Fruit fly (Drosophila melanogaster) whole organism, embryonic: ENCODE results near the gene CG10298.

Experiments
- Bdp1 ChIP-seq: fragments of 200-800 bp; sonication (Bioruptor generic); optimal IDR thresholded peaks from 3 replicates; lab custom pipeline; 2016; ENCODE audit warnings: missing biosample characterization, missing genetic modification characterization
- CG11504 ChIP-seq: fragments of 200-800 bp; sonication (Bioruptor generic); optimal IDR thresholded peaks from 3 replicates; lab custom pipeline; 2019; ENCODE audit warnings: missing biosample characterization, mild to moderate bottlenecking, missing genetic modification characterization, moderate library complexity
- CG11560 ChIP-seq: fragments of 200-800 bp; sonication (Bioruptor generic); IDR thresholded peaks from 3 replicates; pipeline ENCODE4 v1.3.6; 2022; ENCODE audit warnings: missing biosample characterization, missing genetic modification characterization
- CG12659 ChIP-seq: fragments of 200-800 bp; sonication (Bioruptor generic); optimal IDR thresholded peaks from 3 replicates; lab custom pipeline; 2017; ENCODE audit warnings: mild to moderate bottlenecking, missing biosample characterization, missing genetic modification reagents, missing genetic modification characterization
- CG14441 ChIP-seq: fragments of 200-800 bp; sonication (Bioruptor generic); IDR thresholded peaks from 2 replicates; pipeline ENCODE4 v1.3.6; 2022; ENCODE audit warnings: missing biosample characterization, missing genetic modification characterization
- CG14860 ChIP-seq: fragments of 200-800 bp; sonication (Bioruptor generic); IDR thresholded peaks from 3 replicates; pipeline ENCODE4 v1.3.6; 2022; ENCODE audit warnings: missing biosample characterization, missing genetic modification characterization; ENCODE audit not compliant: partially characterized antibody
- CG15269 ChIP-seq: fragments of 200-800 bp; sonication (Bioruptor generic); optimal IDR thresholded peaks from 2 replicates; lab custom pipeline; 2018; ENCODE audit warnings: missing biosample characterization, mild to moderate bottlenecking, missing genetic modification characterization, moderate library complexity
- CG15514 ChIP-seq: fragments of 200-800 bp; sonication (Bioruptor generic); optimal IDR thresholded peaks from 3 replicates; lab custom pipeline; 2017; ENCODE audit warnings: missing biosample characterization, missing genetic modification characterization, mild to moderate bottlenecking, moderate library complexity, missing genetic modification reagents
- CG1603 ChIP-seq: fragments of 200-800 bp; sonication (Bioruptor generic); optimal IDR thresholded peaks from 2 replicates; lab custom pipeline; 2019; ENCODE audit warnings: missing biosample characterization, mild to moderate bottlenecking, missing genetic modification characterization, moderate library complexity
- CG1647 ChIP-seq: fragments of 200-800 bp; sonication (Bioruptor generic); optimal IDR thresholded peaks from 3 replicates; lab custom pipeline; 2016; ENCODE audit warnings: missing biosample characterization, missing genetic modification characterization
- CG16779 ChIP-seq: fragments of 200-800 bp; sonication (Bioruptor generic); IDR thresholded peaks from 2 replicates; pipeline ENCODE4 v1.3.6; 2022; ENCODE audit warnings: missing biosample characterization, missing genetic modification characterization
- CG16863 ChIP-seq: fragments of 200-800 bp; sonication (Bioruptor generic); optimal IDR thresholded peaks from 3 replicates; lab custom pipeline; 2016; ENCODE audit warnings: missing biosample characterization, missing genetic modification characterization
- CG17802 ChIP-seq: fragments of 200-800 bp; sonication (Bioruptor generic); optimal IDR thresholded peaks from 2 replicates; lab custom pipeline; 2018; ENCODE audit warnings: missing biosample characterization, mild to moderate bottlenecking, missing genetic modification characterization, moderate library complexity
- CG2889 ChIP-seq: fragments of 200-800 bp; sonication (Bioruptor generic); IDR thresholded peaks from 3 replicates; pipeline ENCODE4 v1.3.6; 2022; ENCODE audit warnings: missing biosample characterization, missing genetic modification characterization
- CG31388 ChIP-seq: fragments of 200-800 bp; sonication (Bioruptor generic); optimal IDR thresholded peaks from 2 replicates; lab custom pipeline; 2016; ENCODE audit warnings: missing biosample characterization, missing genetic modification characterization
- CG3726 ChIP-seq: fragments of 200-800 bp; sonication (Bioruptor generic); IDR thresholded peaks from 3 replicates; pipeline ENCODE4, ENCODE4 v1.3.6; 2022; ENCODE audit warnings: missing biosample characterization, missing genetic modification characterization
- CG4617 ChIP-seq: fragments of 200-800 bp; sonication (Bioruptor generic); optimal IDR thresholded peaks from 3 replicates; lab custom pipeline; 2016; ENCODE audit warnings: missing biosample characterization, missing genetic modification characterization, borderline replicate concordance
- CG6689 ChIP-seq: fragments of 200-800 bp; sonication (Bioruptor generic); IDR thresholded peaks from 2 replicates; pipeline ENCODE4 v1.3.6; 2022; ENCODE audit warnings: missing biosample characterization, missing genetic modification characterization
- CG7928 ChIP-seq: fragments of 200-800 bp; sonication (Bioruptor generic); optimal IDR thresholded peaks from 2 replicates; lab custom pipeline; 2017; ENCODE audit warnings: missing biosample characterization, mild to moderate bottlenecking, missing genetic modification characterization
- CG8478 ChIP-seq: fragments of >200 bp; optimal IDR thresholded peaks from 2 replicates; lab custom pipeline; 2018
- CG8765 ChIP-seq: fragments of 200-800 bp; sonication (Bioruptor generic); IDR thresholded peaks from 2 replicates; pipeline ENCODE4 v1.3.6; 2022; ENCODE audit warnings: missing biosample characterization, missing genetic modification characterization
- CG8944 ChIP-seq: fragments of 200-800 bp; sonication (Bioruptor generic); optimal IDR thresholded peaks from 3 replicates; lab custom pipeline; 2016; ENCODE audit warnings: missing biosample characterization, missing genetic modification characterization
- CG9437 ChIP-seq: fragments of 200-800 bp; sonication (Bioruptor generic); optimal IDR thresholded peaks from 2 replicates; lab custom pipeline; 2018; ENCODE audit warnings: missing biosample characterization, mild to moderate bottlenecking, missing genetic modification characterization
- Dll ChIP-seq: fragments of 200-800 bp; sonication (Bioruptor generic); IDR thresholded peaks from 4 replicates; pipeline ENCODE4 v1.3.6; 2022; ENCODE audit warnings: missing biosample characterization, missing genetic modification characterization; ENCODE audit not compliant: partially characterized antibody
- ERR ChIP-seq: fragments of 200-800 bp; sonication (Bioruptor generic); optimal IDR thresholded peaks from 2 replicates; lab custom pipeline; 2016; ENCODE audit warnings: missing biosample characterization, missing genetic modification characterization
- Eip74EF ChIP-seq, 2 experiments: fragments of 200-800 bp in 1 of 2; fragments of >200 bp in 1 of 2; sonication (Bioruptor generic) in 1 of 2; optimal IDR thresholded peaks; 2 replicates each; lab custom pipeline; 2017 to 2019; ENCODE audit warnings: missing biosample characterization in 2 of 2, missing genetic modification characterization in 2 of 2, mild to moderate bottlenecking in 1 of 2, moderate library complexity in 1 of 2
- Ets97D ChIP-seq: fragments of 200-800 bp; sonication (Bioruptor generic); optimal IDR thresholded peaks from 3 replicates; lab custom pipeline; 2016; ENCODE audit warnings: missing biosample characterization, missing genetic modification characterization
- H2.0 ChIP-seq: fragments of 200-800 bp; sonication (Bioruptor generic); IDR thresholded peaks from 2 replicates; pipeline ENCODE4 v1.3.6; 2022; ENCODE audit warnings: missing biosample characterization, missing genetic modification characterization
- HmgZ ChIP-seq: fragments of 200-800 bp; sonication (Bioruptor generic); optimal IDR thresholded peaks from 2 replicates; lab custom pipeline; 2018; ENCODE audit warnings: missing biosample characterization, mild to moderate bottlenecking, missing genetic modification characterization
- MBD-R2 ChIP-seq: fragments of 200-800 bp; sonication (Bioruptor generic); IDR thresholded peaks from 2 replicates; pipeline ENCODE4 v1.3.6; 2022; ENCODE audit warnings: missing biosample characterization, missing genetic modification characterization
- MESR4 ChIP-seq: fragments of 200-800 bp; sonication (Bioruptor generic); optimal IDR thresholded peaks from 2 replicates; lab custom pipeline; 2018; ENCODE audit warnings: missing biosample characterization, mild to moderate bottlenecking, missing genetic modification characterization, moderate library complexity
- Myb ChIP-seq: fragments of 200-800 bp; sonication (Bioruptor generic); optimal IDR thresholded peaks from 2 replicates; lab custom pipeline; 2016; ENCODE audit warnings: missing biosample characterization, missing genetic modification characterization
- NFAT ChIP-seq: fragments of 200-800 bp; sonication (Bioruptor generic); IDR thresholded peaks from 2 replicates; pipeline ENCODE4 v1.3.6; 2022; ENCODE audit warnings: missing biosample characterization, missing genetic modification characterization
- Opbp ChIP-seq: fragments of 200-800 bp; sonication (Bioruptor generic); IDR thresholded peaks from 3 replicates; pipeline ENCODE4 v1.3.6; 2022; ENCODE audit warnings: missing biosample characterization, missing genetic modification characterization; ENCODE audit not compliant: partially characterized antibody
- Xrp1 ChIP-seq: fragments of 200-800 bp; sonication (Bioruptor generic); IDR thresholded peaks from 2 replicates; pipeline ENCODE4 v1.3.6; 2022; ENCODE audit warnings: missing biosample characterization, missing genetic modification characterization
- crc ChIP-seq: fragments of 200-800 bp; sonication (Bioruptor generic); optimal IDR thresholded peaks from 2 replicates; lab custom pipeline; 2016; ENCODE audit warnings: missing biosample characterization, missing genetic modification characterization
- fd3F ChIP-seq: fragments of 200-800 bp; sonication (Bioruptor generic); optimal IDR thresholded peaks from 2 replicates; lab custom pipeline; 2018; ENCODE audit warnings: missing biosample characterization, mild to moderate bottlenecking, missing genetic modification characterization, moderate library complexity
- gsb-n ChIP-seq: fragments of 200-800 bp; sonication (Bioruptor generic); optimal IDR thresholded peaks from 3 replicates; lab custom pipeline; 2018; ENCODE audit warnings: missing biosample characterization, mild to moderate bottlenecking, missing genetic modification characterization
- kni ChIP-seq: fragments of 200-800 bp; sonication (Bioruptor generic); optimal IDR thresholded peaks from 3 replicates; lab custom pipeline; 2017; ENCODE audit warnings: mild to moderate bottlenecking, missing biosample characterization, missing genetic modification reagents, missing genetic modification characterization
- lbe ChIP-seq: fragments of 200-800 bp; sonication (Bioruptor generic); optimal IDR thresholded peaks from 2 replicates; lab custom pipeline; 2016; ENCODE audit warnings: missing biosample characterization, mild to moderate bottlenecking, missing genetic modification characterization
- org-1 ChIP-seq: fragments of 200-800 bp; sonication (Bioruptor generic); optimal IDR thresholded peaks from 2 replicates; lab custom pipeline; 2017; ENCODE audit warnings: missing biosample characterization, missing genetic modification characterization
- pho ChIP-seq: fragments of 200-800 bp; sonication (Bioruptor generic); optimal IDR thresholded peaks from 2 replicates; lab custom pipeline; 2016; ENCODE audit warnings: missing biosample characterization, missing genetic modification characterization
- pzg ChIP-seq: fragments of 200-800 bp; sonication (Bioruptor generic); optimal IDR thresholded peaks from 3 replicates; lab custom pipeline; 2018; ENCODE audit warnings: missing biosample characterization, mild to moderate bottlenecking, missing genetic modification characterization, moderate library complexity
- ro ChIP-seq: fragments of 200-800 bp; sonication (Bioruptor generic); IDR thresholded peaks from 2 replicates; pipeline ENCODE4 v1.3.6; 2022; ENCODE audit warnings: missing biosample characterization, missing genetic modification characterization
- sd ChIP-seq: fragments of 200-800 bp; sonication (Bioruptor generic); optimal IDR thresholded peaks from 3 replicates; lab custom pipeline; 2018; ENCODE audit warnings: missing biosample characterization, mild to moderate bottlenecking, missing genetic modification characterization, moderate library complexity
- sens ChIP-seq: fragments of 200-800 bp; sonication (Bioruptor generic); peaks from one replicate; lab custom pipeline; 2016; ENCODE audit warnings: missing biosample characterization, missing genetic modification characterization
- sens-2 ChIP-seq: fragments of 200-800 bp; sonication (Bioruptor generic); IDR thresholded peaks from 2 replicates; pipeline ENCODE4 v1.3.6; 2022; ENCODE audit warnings: missing biosample characterization, missing genetic modification characterization
- shn ChIP-seq: fragments of 200-800 bp; sonication (Bioruptor generic); optimal IDR thresholded peaks from 3 replicates; lab custom pipeline; 2016; ENCODE audit warnings: missing biosample characterization, missing genetic modification characterization
- sob ChIP-seq: fragments of 200-800 bp; sonication (Bioruptor generic); IDR thresholded peaks from 2 replicates; pipeline ENCODE4 v1.3.6; 2022; ENCODE audit warnings: missing biosample characterization, missing genetic modification characterization
- tin ChIP-seq: fragments of 200-800 bp; sonication (Bioruptor generic); optimal IDR thresholded peaks from 3 replicates; lab custom pipeline; 2016; ENCODE audit warnings: missing biosample characterization, missing genetic modification characterization
- trh ChIP-seq: fragments of 200-800 bp; sonication (Bioruptor generic); optimal IDR thresholded peaks from 2 replicates; lab custom pipeline; 2016; ENCODE audit warnings: missing biosample characterization, missing genetic modification characterization
- twi ChIP-seq: fragments of 200-800 bp; optimal IDR thresholded peaks from 2 replicates; lab custom pipeline; 2019; ENCODE audit warnings: missing biosample characterization, mild to moderate bottlenecking, missing genetic modification characterization, moderate library complexity

The CG10298 gene

dm6 chr3R:6368100-6368499 is 25.3 kb downstream of the CG10298 start, which contains the start of gene CG42724 (continued):
- TF ChIP-seq ERR (GFP tag; lab: Kevin White, UChicago) (peak; percentile 70), CG9437 (GFP tag; lab: Kevin White, UChicago) (no peak), pho (GFP tag; lab: Kevin White, UChicago) (peak; percentile 74), lbe (no peak), pzg (GFP tag; lab: Kevin White, UChicago) (peak; percentile 86), CG1647 (GFP tag; lab: Kevin White, UChicago) (peak; percentile 70), fd3F (peak; percentile 6), CG12659 (GFP tag; lab: Kevin White, UChicago) (peak; percentile 67), kni (GFP tag; lab: Kevin White, UChicago) (no peak), CG14441 (GFP tag; lab: Robert Waterston, UW) (peak; percentile 50), CG2889 (GFP tag; lab: Robert Waterston, UW) (0 out of 3 replicates have a peak, but pooled peaks have one; percentile 50), tin (GFP tag; lab: Kevin White, UChicago) (peak; percentile 42), CG1603 (tag; lab: Kevin White, UChicago) (peak; percentile 91), sens (peak; percentile 96), CG7928 (GFP tag; lab: Kevin White, UChicago) (peak; percentile 29), Ets97D (GFP tag; lab: Kevin White, UChicago) (peak; percentile 80), Xrp1 (GFP tag; lab: Robert Waterston, UW) (peak; percentile 64), CG8765 (GFP tag; lab: Robert Waterston, UW) (no peak), Dll (GFP tag; lab: Robert Waterston, UW) (no peak; the same call in 2 of the 4 replicates), CG11504 (tag; lab: Kevin White, UChicago) (no peak), CG8944 (GFP tag; lab: Kevin White, UChicago) (peak; percentile 68), sd (tag; lab: Kevin White, UChicago) (no peak), NFAT (GFP tag; lab: Robert Waterston, UW) (peak; percentile 57; the same call in 1 of the 2 replicates), gsb-n (tag; lab: Kevin White, UChicago) (peak; percentile 6), CG8478 (no peak), org-1 (GFP tag; lab: Kevin White, UChicago) (peak; percentile 43), Bdp1 (GFP tag; lab: Kevin White, UChicago) (peak; percentile 49), HmgZ (tag; lab: Kevin White, UChicago) (peak; percentile 59), crc (GFP tag; lab: Kevin White, UChicago) (peak; percentile 46), CG17802 (tag; lab: Kevin White, UChicago) (no peak), CG14860 (GFP tag; lab: Robert Waterston, UW) (no peak), ro (GFP tag; lab: Robert Waterston, UW) (no peak), MESR4 (GFP tag; lab: Kevin White, UChicago) (peak; percentile 76), sob (GFP tag; lab: Robert Waterston, UW) (peak; percentile 45), Myb (GFP tag; lab: Kevin White, UChicago) (peak; percentile 66), shn (GFP tag; lab: Kevin White, UChicago) (peak; percentile 68), H2.0 (GFP tag; lab: Robert Waterston, UW) (peak; percentile 63), CG4617 (GFP tag; lab: Kevin White, UChicago) (peak; percentile 89), sens-2 (GFP tag; lab: Robert Waterston, UW) (no peak), trh (GFP tag; lab: Kevin White, UChicago) (peak; percentile 26), CG31388 (peak; percentile 20), MBD-R2 (GFP tag; lab: Robert Waterston, UW) (peak; percentile 73), CG3726 (no peak), CG15514 (GFP tag; lab: Kevin White, UChicago) (no peak), Opbp (GFP tag; lab: Robert Waterston, UW) (no peak), CG11560 (tag; lab: Robert Waterston, UW) (peak; percentile 99), Eip74EF (GFP tag; optimal IDR thresholded peaks at IDR 0.05; lab: Kevin White, UChicago) (no peak), CG6689 (peak; percentile 39), CG16779 (GFP tag; lab: Robert Waterston, UW) (no peak), twi (tag; lab: Kevin White, UChicago) (no peak), CG16863 (GFP tag; lab: Kevin White, UChicago) (peak; percentile 70), CG15269 (tag; lab: Kevin White, UChicago) (no peak)
